Worm (Caenorhabditis elegans) whole organism, L4/young adult: ENCODE measurements around the gene cyk-3.

Source experiments
- W03F9.2 ChIP-seq: fragments of 150-350 bp; optimal IDR thresholded peaks from 2 replicates; lab custom pipeline; 2014; ENCODE audit warnings: missing biosample characterization, missing genetic modification characterization
- dao-5 ChIP-seq: sonication (generic microtip); optimal IDR thresholded peaks from 2 replicates; lab custom pipeline; 2016; ENCODE audit warnings: missing genotype, missing genetic modification characterization, moderate library complexity, missing compliant biosample characterization
- him-1 ChIP-seq: sonication (generic microtip); optimal IDR thresholded peaks from 2 replicates; lab custom pipeline; 2016; ENCODE audit warnings: missing genotype, missing genetic modification reagents, missing genetic modification characterization, missing compliant biosample characterization

Gene cyk-3

DNA sequence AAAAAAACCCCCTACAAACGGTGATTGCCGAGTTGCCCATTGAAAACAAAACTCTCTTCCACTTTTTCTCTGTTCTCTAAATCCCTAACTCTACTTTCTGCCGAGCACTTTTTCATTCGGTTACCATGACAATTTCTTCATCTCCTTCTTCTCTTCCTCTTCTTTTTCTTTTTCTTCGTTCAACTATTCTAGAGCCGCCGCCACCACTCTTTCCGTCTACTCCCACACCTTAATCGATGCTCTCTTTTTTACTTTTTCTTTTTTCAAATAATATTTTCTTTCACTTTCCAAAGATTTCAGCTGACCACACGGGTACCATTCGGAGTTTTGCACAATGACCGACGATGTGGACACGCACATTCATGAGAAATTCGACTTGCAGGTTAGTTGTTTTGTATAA lies 47.6 kb downstream of the cyk-3 start, which contains the start of gene mapk-15:
TSS of gene mapk-15 (plus strand) at position 301 of the 400 bp plus-strand sequence.
- TF ChIP-seq W03F9.2 = no peak
- no peak for TF ChIP-seq him-1 (tag; lab: Kevin White, UChicago)
- TF ChIP-seq dao-5 = no peak

DNA sequence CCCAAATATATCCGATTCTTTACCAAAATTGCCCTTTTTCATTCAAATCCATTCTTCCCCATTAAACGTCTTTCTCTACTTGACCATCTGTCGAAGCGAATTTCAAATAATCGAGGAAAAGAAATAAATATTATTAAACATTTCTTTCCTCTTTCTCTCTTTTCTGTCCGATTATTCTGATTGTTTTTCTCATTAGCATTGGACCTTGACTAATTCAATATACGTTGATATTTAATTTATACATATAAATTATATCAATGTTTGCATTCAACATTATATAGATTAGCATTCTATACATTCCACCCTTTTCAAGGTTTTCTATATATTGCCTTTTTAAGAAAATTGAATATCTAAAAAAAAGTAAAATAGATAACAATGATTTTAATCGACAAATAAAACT lies 53.0 kb downstream of the cyk-3 start:
- TF ChIP-seq him-1 (tag; lab: Kevin White, UChicago) (no peak), dao-5 (no peak), W03F9.2 (no peak)

DNA sequence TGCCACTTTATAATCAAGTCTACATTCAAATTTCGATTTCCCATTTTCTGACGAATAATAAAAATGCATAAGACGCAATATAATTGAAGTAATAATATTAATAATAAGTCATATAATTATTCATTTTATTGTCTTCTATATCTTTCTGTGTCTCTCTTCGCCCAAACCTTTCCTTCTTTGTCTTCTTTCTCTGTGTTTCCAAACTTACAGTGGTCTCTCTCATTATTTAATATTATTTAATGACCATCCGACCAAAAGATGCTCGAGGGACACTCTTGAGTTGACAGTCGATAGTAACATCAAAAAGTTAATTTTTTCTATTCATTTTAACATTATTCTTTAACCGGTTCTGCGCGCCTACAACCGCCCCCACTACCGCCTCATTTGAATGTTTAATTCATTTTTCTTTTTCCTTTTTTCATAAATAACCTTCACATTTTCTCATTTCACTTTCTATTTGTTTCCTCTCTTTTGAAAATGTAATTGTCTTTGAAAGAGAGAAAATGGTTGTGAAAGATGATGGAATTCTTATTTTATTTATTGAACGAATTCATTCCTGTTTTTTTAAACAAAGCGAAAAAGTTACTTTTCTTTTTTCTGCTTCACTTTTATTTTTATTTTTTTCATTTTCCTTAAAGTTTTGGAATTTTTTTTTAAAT lies 53.8 kb downstream of the cyk-3 start:
- no peak for TF ChIP-seq dao-5
- no peak for TF ChIP-seq him-1 (tag; lab: Kevin White, UChicago)
- no peak for TF ChIP-seq W03F9.2
